Fruit fly (Drosophila melanogaster): Measurements from ENCODE around the gene CG10738.

CG10738 gene

DNA sequence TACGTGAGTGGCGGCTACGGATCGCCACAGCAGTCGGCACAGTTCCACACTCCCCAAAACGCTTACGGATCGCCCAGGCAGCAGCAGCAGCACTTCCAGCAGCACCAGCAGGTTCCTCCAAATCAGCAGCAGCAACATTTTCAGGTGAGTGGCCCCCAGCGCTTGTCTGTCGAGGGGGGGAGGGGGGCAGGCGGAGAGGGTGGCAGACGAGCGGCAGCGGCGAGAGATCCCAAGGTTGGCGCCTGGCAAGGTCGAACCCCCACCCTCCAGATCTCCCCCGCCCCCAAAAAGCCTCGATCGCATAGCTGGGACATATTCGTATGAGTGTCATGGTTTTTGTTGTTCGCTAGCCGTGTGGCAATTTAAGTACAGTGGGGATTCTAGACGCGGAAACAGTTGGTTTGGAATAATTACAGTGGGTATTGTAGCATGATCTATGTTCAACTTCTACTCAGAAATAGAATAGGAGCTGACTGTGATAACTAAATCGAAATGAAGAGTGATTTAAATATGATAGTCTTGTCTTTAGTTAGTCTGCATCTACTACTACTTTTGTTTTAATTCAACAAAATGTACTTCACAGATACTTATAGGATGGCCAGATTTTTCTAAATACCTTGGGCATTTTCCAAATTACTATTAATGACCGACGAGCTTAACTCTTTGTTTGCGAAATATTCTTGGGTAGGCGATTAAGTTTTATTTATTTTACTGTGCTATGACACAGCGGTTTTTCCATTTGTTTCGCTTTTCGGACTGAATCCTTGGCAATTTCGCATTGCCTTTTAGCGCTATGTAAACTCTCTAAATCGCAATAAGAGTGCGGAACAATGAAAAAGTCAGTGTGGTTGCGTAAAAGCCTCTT lies 28.0 kb downstream of the CG10738 start (continued):
- TF ChIP-seq CG8119 (GFP tag; IDR thresholded peaks at IDR 0.05) (no peak), Eip75B (GFP tag; optimal IDR thresholded peaks at IDR 0.05) (no peak), Hr4 (GFP tag; optimal IDR thresholded peaks at IDR 0.05) (no peak), ss (GFP tag; optimal IDR thresholded peaks at IDR 0.05) (peak in 1 of 2 experiments; percentile 23), CG15336 (GFP tag; IDR thresholded peaks at IDR 0.05) (no peak), achi (GFP tag; optimal IDR thresholded peaks at IDR 0.05) (peak; percentile 10), Blimp-1 (GFP tag; optimal IDR thresholded peaks at IDR 0.05) (no peak), Smox (GFP tag; optimal IDR thresholded peaks at IDR 0.05) (peak; percentile 6), CG10669 (GFP tag; optimal IDR thresholded peaks at IDR 0.05) (peak; percentile 47), CG3919 (GFP tag; optimal IDR thresholded peaks at IDR 0.05) (peak; percentile 46), eg (GFP tag; IDR thresholded peaks at IDR 0.05) (no peak), CG1621 (tag; optimal IDR thresholded peaks at IDR 0.05) (peak; percentile 48), Sox15 (GFP tag; optimal IDR thresholded peaks at IDR 0.05) (peak; percentile 26), CG6163 (GFP tag; IDR thresholded peaks at IDR 0.05) (peak; percentile 41; the same call in 1 of the 3 replicates), fd85E (GFP tag; optimal IDR thresholded peaks at IDR 0.05) (no peak), CG34406 (GFP tag; optimal IDR thresholded peaks at IDR 0.05) (peak; percentile 16), salr (GFP tag; optimal IDR thresholded peaks at IDR 0.05) (no peak), CG6854 (GFP tag; optimal IDR thresholded peaks at IDR 0.05) (no peak), CG6808 (GFP tag; optimal IDR thresholded peaks at IDR 0.05) (peak; percentile 14), net (GFP tag; optimal IDR thresholded peaks at IDR 0.05) (no peak), lz (GFP tag; optimal IDR thresholded peaks at IDR 0.05) (peak; percentile 41), Sox102F (GFP tag; optimal IDR thresholded peaks at IDR 0.05) (peak; percentile 11), Lpt (GFP tag; optimal IDR thresholded peaks at IDR 0.05) (no peak), OdsH (GFP tag; optimal IDR thresholded peaks at IDR 0.05) (peak; percentile 26), CG6792 (GFP tag; optimal IDR thresholded peaks at IDR 0.05) (peak; percentile 13), CG8632 (GFP tag; optimal IDR thresholded peaks at IDR 0.05) (peak; percentile 26), CG3032 (tag; optimal IDR thresholded peaks at IDR 0.05) (no peak), CG32006 (GFP tag; optimal IDR thresholded peaks at IDR 0.05) (peak; percentile 30), CG4318 (GFP tag; optimal IDR thresholded peaks at IDR 0.05) (no peak), CG7368 (GFP tag; optimal IDR thresholded peaks at IDR 0.05) (no peak)

DNA sequence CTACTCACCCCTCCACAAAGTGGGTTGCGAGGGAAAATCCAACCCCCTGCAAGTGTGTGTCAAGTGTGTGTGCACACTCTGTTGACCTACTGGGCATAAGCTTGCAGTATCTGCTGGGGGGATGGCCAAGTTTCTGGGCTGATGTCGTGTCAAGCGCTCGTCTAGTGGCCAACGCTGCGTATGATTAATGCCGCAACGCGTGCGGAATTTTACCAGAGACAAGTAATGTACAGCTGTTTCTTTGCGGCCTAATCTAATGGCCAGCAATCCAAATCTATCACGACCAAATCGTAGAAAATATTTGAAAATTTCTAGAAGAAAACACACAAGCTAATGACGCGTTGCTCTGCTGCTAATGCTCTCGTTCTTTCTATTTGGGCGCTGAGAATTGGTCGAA lies 28.6 kb downstream of the CG10738 start:
- TF ChIP-seq esn (GFP tag; optimal IDR thresholded peaks at IDR 0.05) (no peak), CG9139 (GFP tag; optimal IDR thresholded peaks at IDR 0.05) (no peak), vri (GFP tag; optimal IDR thresholded peaks at IDR 0.05) (no peak), spab (GFP tag; optimal IDR thresholded peaks at IDR 0.05) (no peak), Sox14 (GFP tag; optimal IDR thresholded peaks at IDR 0.05) (no peak), Lpt (GFP tag; optimal IDR thresholded peaks at IDR 0.05) (no peak), fd85E (GFP tag; optimal IDR thresholded peaks at IDR 0.05) (no peak), CG3919 (GFP tag; optimal IDR thresholded peaks at IDR 0.05) (no peak), salr (GFP tag; optimal IDR thresholded peaks at IDR 0.05) (no peak), CG4318 (GFP tag; optimal IDR thresholded peaks at IDR 0.05) (no peak), net (GFP tag; optimal IDR thresholded peaks at IDR 0.05) (no peak), Ets21C (GFP tag; optimal IDR thresholded peaks at IDR 0.05) (no peak), Ets96B (tag; optimal IDR thresholded peaks at IDR 0.05) (no peak), Sox102F (GFP tag; optimal IDR thresholded peaks at IDR 0.05) (no peak), acj6 (GFP tag; optimal IDR thresholded peaks at IDR 0.05) (no peak), CG7368 (GFP tag; optimal IDR thresholded peaks at IDR 0.05) (no peak), lz (GFP tag; optimal IDR thresholded peaks at IDR 0.05) (no peak)
